Worm (Caenorhabditis elegans) whole organism, mixed stage, embryonic: ENCODE measurements around the gene F29A7.4.

ENCODE experiments used
- elt-1 ChIP-seq: sonication (generic microtip); optimal IDR thresholded peaks from 2 replicates; lab custom pipeline; 2017; ENCODE audit warnings: missing genetic modification characterization, mild to moderate bottlenecking, missing compliant biosample characterization, antibody characterized with exemption, moderate library complexity, borderline replicate concordance; ENCODE audit not compliant: insufficient read depth
- ham-2 ChIP-seq: fragments of 200-800 bp; sonication (Bioruptor generic); optimal IDR thresholded peaks from 2 replicates; lab custom pipeline; 2018; ENCODE audit warnings: mild to moderate bottlenecking, missing genetic modification characterization, missing compliant biosample characterization
- lin-13 ChIP-seq: fragments of 150-350 bp; optimal IDR thresholded peaks from 2 replicates; lab custom pipeline; 2014; ENCODE audit warnings: missing biosample characterization, missing genetic modification characterization
- nhr-237 ChIP-seq: fragments of 150-350 bp; optimal IDR thresholded peaks from 2 replicates; lab custom pipeline; 2014; ENCODE audit warnings: missing biosample characterization, missing genetic modification characterization
- snpc-4 ChIP-seq: fragments of 150-350 bp; optimal IDR thresholded peaks from 2 replicates; lab custom pipeline; 2014; ENCODE audit warnings: missing biosample characterization, missing genetic modification characterization
- unc-39 ChIP-seq: fragments of 150-350 bp; optimal IDR thresholded peaks from 2 replicates; lab custom pipeline; 2014; ENCODE audit warnings: missing biosample characterization, missing genetic modification characterization

DNA sequence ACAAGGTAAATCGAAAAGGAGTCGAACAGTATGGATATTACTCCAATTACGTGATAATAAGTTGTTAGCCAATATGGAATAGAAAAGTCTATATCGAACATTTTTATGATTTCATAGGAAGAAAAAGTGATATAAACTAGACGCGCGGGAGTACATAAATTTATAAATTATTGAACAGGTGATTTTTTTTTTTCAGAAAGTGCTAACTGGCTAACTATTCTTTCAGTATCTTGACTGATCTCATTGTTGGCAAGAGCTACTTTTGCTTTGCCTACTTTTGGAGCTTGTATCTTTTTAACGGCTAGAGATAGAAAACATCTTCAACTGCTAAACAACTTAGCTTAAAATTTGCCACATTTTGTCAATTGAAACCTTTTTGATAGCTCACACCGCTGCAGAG lies 47.0 kb upstream of the F29A7.4 start, which contains the start of gene sri-60:
- no peak for TF ChIP-seq elt-1
- no peak for TF ChIP-seq lin-13 (tag; lab: Kevin White, UChicago)
- TF ChIP-seq nhr-237, result no peak
- TF ChIP-seq ham-2 (GFP tag; lab: Kevin White, UChicago), result no peak
- no peak for TF ChIP-seq unc-39 (tag; lab: Kevin White, UChicago)
- TF ChIP-seq snpc-4, result no peak
